Worm (Caenorhabditis elegans) whole organism, mixed stage, embryonic: ENCODE results near the gene F21G4.3.

ENCODE experiments used
- ceh-39 ChIP-seq: fragments of 150-350 bp; optimal IDR thresholded peaks from 2 replicates; lab custom pipeline; 2014; ENCODE audit warnings: missing biosample characterization, missing genetic modification characterization
- elt-1 ChIP-seq: sonication (generic microtip); optimal IDR thresholded peaks from 2 replicates; lab custom pipeline; 2017; ENCODE audit warnings: missing genetic modification characterization, mild to moderate bottlenecking, missing compliant biosample characterization, antibody characterized with exemption, moderate library complexity, borderline replicate concordance; ENCODE audit not compliant: insufficient read depth
- nhr-12 ChIP-seq: fragments of 150-350 bp; optimal IDR thresholded peaks from 2 replicates; lab custom pipeline; 2014; ENCODE audit warnings: missing biosample characterization, missing genetic modification characterization
- nhr-237 ChIP-seq: fragments of 150-350 bp; optimal IDR thresholded peaks from 2 replicates; lab custom pipeline; 2014; ENCODE audit warnings: missing biosample characterization, missing genetic modification characterization
- unc-120 ChIP-seq: sonication (generic microtip); optimal IDR thresholded peaks from 2 replicates; lab custom pipeline; 2017; ENCODE audit warnings: missing genetic modification characterization, missing compliant biosample characterization; ENCODE audit not compliant: poor library complexity, severe bottlenecking
- unc-62 ChIP-seq: fragments of 150-350 bp; optimal IDR thresholded peaks from 2 replicates; lab custom pipeline; 2014; ENCODE audit warnings: missing biosample characterization, missing genetic modification reagents, missing genetic modification characterization

- TF ChIP-seq nhr-12 (tag; lab: Kevin White, UChicago) (no peak), unc-120 (tag; lab: Kevin White, UChicago) (no peak), unc-62 (GFP tag; lab: Kevin White, UChicago) (no peak), ceh-39 (tag; lab: Kevin White, UChicago) (no peak), nhr-237 (tag; lab: Kevin White, UChicago) (no peak), elt-1 (tag; lab: Kevin White, UChicago) (no peak)
These were observed 44.7 kb upstream of the F21G4.3 start, which contains the start of gene lec-8 for ce11 chrX:9850258-9850657.
